Worm (Caenorhabditis elegans) whole organism, early embryonic: ENCODE measurements around the gene D1054.3.
A peak's percentile ranks its signal among the peaks of the same experiment; 100 is the strongest.

Source experiments
- B0310.2 ChIP-seq: sonication (generic microtip); optimal IDR thresholded peaks from 2 replicates; lab custom pipeline; 2016; ENCODE audit warnings: mild to moderate bottlenecking, missing genetic modification characterization, missing compliant biosample characterization
- F13C5.2 ChIP-seq: sonication (generic microtip); optimal IDR thresholded peaks from 2 replicates; lab custom pipeline; 2017; ENCODE audit warnings: mild to moderate bottlenecking, missing genetic modification characterization, inconsistent platforms, missing compliant biosample characterization
- aly-1 ChIP-seq: sonication (generic microtip); optimal IDR thresholded peaks from 2 replicates; lab custom pipeline; 2016; ENCODE audit warnings: missing genetic modification characterization, missing compliant biosample characterization
- ama-1 ChIP-seq: fragments of 150-350 bp; optimal IDR thresholded peaks from 2 replicates; lab custom pipeline; 2014
- ceh-13 ChIP-seq: fragments of 200-800 bp; sonication (Bioruptor generic); optimal IDR thresholded peaks from 2 replicates; lab custom pipeline; 2018; ENCODE audit warnings: mild to moderate bottlenecking, missing genetic modification characterization, missing compliant biosample characterization
- ceh-36 ChIP-seq: sonication (generic microtip); optimal IDR thresholded peaks from 2 replicates; lab custom pipeline; 2016; ENCODE audit warnings: missing genetic modification characterization, inconsistent platforms, missing compliant biosample characterization
- ets-7 ChIP-seq: sonication (generic microtip); optimal IDR thresholded peaks from 2 replicates; lab custom pipeline; 2016; ENCODE audit warnings: missing genotype, missing genetic modification characterization, missing compliant biosample characterization
- flt-1 ChIP-seq: fragments of 200-800 bp; sonication (Bioruptor generic); IDR thresholded peaks from 2 replicates; pipeline ENCODE4 v1.3.6; 2022; ENCODE audit warnings: missing genetic modification characterization, missing compliant biosample characterization
- hmbx-1 ChIP-seq: sonication (generic microtip); optimal IDR thresholded peaks from 2 replicates; lab custom pipeline; 2016; ENCODE audit warnings: mild to moderate bottlenecking, missing genetic modification characterization, missing compliant biosample characterization
- hmg-4 ChIP-seq: fragments of 200-800 bp; sonication (Bioruptor generic); optimal IDR thresholded peaks from 2 replicates; lab custom pipeline; 2018; ENCODE audit warnings: mild to moderate bottlenecking, missing genetic modification characterization, missing compliant biosample characterization
- hnd-1 ChIP-seq: sonication (generic microtip); optimal IDR thresholded peaks from 2 replicates; lab custom pipeline; 2016; ENCODE audit warnings: missing genetic modification characterization, missing compliant biosample characterization
- pes-1 ChIP-seq: fragments of 200-800 bp; sonication (Bioruptor generic); IDR thresholded peaks from 2 replicates; pipeline ENCODE4 v1.3.6; 2022; ENCODE audit warnings: missing genetic modification reagents, missing genetic modification characterization, missing compliant biosample characterization
- scrt-1 ChIP-seq: fragments of 200-800 bp; sonication (Bioruptor generic); IDR thresholded peaks from 2 replicates; pipeline ENCODE4 v1.3.6; 2022; ENCODE audit warnings: missing genetic modification characterization, missing compliant biosample characterization
- sea-1 ChIP-seq: fragments of 200-800 bp; sonication (Bioruptor generic); conservative IDR thresholded peaks from 2 replicates; pipeline ENCODE4 v1.3.6; 2022; ENCODE audit warnings: missing genetic modification characterization, missing compliant biosample characterization
- tbx-11 ChIP-seq: fragments of 200-800 bp; sonication (Bioruptor generic); IDR thresholded peaks from 2 replicates; pipeline ENCODE4 v1.3.6; 2022; ENCODE audit warnings: missing genetic modification characterization, missing compliant biosample characterization
- tbx-37 ChIP-seq: fragments of 200-800 bp; sonication (Bioruptor generic); conservative IDR thresholded peaks from 2 replicates; pipeline ENCODE4 v1.3.6; 2022; ENCODE audit warnings: missing genetic modification reagents, missing genetic modification characterization, missing compliant biosample characterization
- tra-4 ChIP-seq: sonication (generic microtip); optimal IDR thresholded peaks from 2 replicates; lab custom pipeline; 2017; ENCODE audit warnings: missing genetic modification characterization, missing compliant biosample characterization

D1054.3 gene

DNA sequence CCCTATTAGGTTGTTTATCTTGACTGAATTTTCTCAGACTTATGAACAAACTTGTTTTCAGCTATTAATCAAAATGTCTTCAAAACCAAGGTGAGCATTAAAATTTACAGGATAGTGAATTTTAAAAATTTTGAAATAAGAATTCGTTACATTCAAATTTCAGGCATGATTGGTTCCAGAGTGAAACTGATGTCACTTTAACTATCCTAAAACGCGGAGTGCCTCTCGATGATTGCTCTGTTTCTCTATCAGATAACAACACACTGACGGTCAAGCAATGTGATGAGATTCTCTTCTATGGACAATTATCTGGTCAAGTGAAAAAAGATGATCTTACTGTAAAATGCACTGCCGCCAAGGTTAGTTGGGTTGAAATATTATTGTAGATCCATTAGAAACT is at the start of gene D1054.3:
D1054.3 (plus strand) TSS at position 62 of the 400 bp plus-strand sequence.
- TF ChIP-seq ceh-13 (no peak), ceh-36 (tag; lab: Kevin White, UChicago) (no peak), sea-1 (GFP tag; lab: Robert Waterston, UW) (no peak), ets-7 (no peak), tbx-11 (no peak)

- TF ChIP-seq tra-4 (tag; lab: Kevin White, UChicago) = no peak
- TF ChIP-seq scrt-1 (GFP tag; lab: Robert Waterston, UW) = 0 out of 2 replicates have a peak, but pooled peaks have one; percentile 36
Measured at ce11 chrV:10721912-10722426, 49.3 kb upstream of the D1054.3 start.

- no peak for TF ChIP-seq hmg-4 (GFP tag; lab: Kevin White, UChicago)
- no peak for TF ChIP-seq F13C5.2 (tag; lab: Kevin White, UChicago)
- TF ChIP-seq ceh-36 (tag; lab: Kevin White, UChicago) = no peak
- TF ChIP-seq hmbx-1 (tag; lab: Kevin White, UChicago) = no peak
- TF ChIP-seq scrt-1 (GFP tag; lab: Robert Waterston, UW) = no peak
- no peak for TF ChIP-seq ceh-13
- no peak for TF ChIP-seq tra-4 (tag; lab: Kevin White, UChicago)
- TF ChIP-seq sea-1 (GFP tag; lab: Robert Waterston, UW) = no peak
- TF ChIP-seq ama-1 (lab: Kevin White, UChicago) = no peak
- no peak for TF ChIP-seq tbx-37 (GFP tag; lab: Robert Waterston, UW)
Measured at ce11 chrV:10722595-10722994, 48.7 kb upstream of the D1054.3 start.

DNA sequence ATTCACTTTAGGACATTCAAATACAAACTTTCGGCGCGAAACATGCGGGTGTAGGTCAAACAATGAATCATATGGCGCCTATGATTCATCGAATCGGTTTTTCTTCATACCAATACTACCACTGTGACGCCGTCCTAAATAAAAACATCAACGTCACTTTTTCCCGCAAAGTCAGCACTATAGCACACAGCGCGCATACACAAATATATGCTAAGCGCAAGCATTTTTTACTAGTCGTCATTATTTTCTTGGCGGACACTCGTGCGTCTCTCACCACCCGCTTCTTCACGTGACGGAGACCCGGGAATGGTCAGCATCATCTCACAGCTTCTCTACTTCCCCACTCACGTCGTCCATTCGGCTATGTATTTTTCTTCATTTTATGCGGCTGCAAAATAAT is 48.1 kb upstream of the D1054.3 start:
- no peak for TF ChIP-seq tbx-37 (GFP tag; lab: Robert Waterston, UW)
- TF ChIP-seq pes-1 (GFP tag; lab: Robert Waterston, UW) = no peak
- no peak for TF ChIP-seq hnd-1 (tag; lab: Kevin White, UChicago)
- no peak for TF ChIP-seq B0310.2 (tag; lab: Kevin White, UChicago)

DNA sequence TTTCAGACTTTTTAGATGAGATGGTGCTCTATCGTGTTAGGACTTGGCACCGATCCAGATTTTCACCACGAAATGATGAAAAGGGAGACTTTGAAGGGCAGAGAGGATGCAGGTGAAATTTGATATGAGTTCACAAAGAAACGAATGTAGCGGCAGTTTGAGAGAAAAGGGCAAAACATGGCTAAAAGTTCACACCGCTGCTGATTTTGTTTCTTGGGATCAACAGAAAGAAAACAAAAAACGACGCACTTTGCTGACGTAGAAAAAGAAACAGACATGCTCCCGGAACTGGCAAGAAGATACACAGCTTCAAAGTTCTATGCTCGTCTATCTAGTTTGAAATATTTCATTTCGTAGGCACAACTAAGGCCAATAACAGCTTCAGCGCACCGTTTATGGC is 47.7 kb upstream of the D1054.3 start:
- TF ChIP-seq hmg-4 (GFP tag; lab: Kevin White, UChicago) = no peak
- TF ChIP-seq ceh-13 = no peak
- no peak for TF ChIP-seq hmbx-1 (tag; lab: Kevin White, UChicago)
- no peak for TF ChIP-seq ets-7
- TF ChIP-seq tbx-11 = no peak
- TF ChIP-seq scrt-1 (GFP tag; lab: Robert Waterston, UW) = no peak
- no peak for TF ChIP-seq tbx-37 (GFP tag; lab: Robert Waterston, UW)
- TF ChIP-seq flt-1 (GFP tag; lab: Robert Waterston, UW) = no peak
- TF ChIP-seq pes-1 (GFP tag; lab: Robert Waterston, UW) = no peak
- TF ChIP-seq F13C5.2 (tag; lab: Kevin White, UChicago) = no peak
- no peak for TF ChIP-seq sea-1 (GFP tag; lab: Robert Waterston, UW)

- TF ChIP-seq B0310.2 (tag; lab: Kevin White, UChicago) (no peak), flt-1 (GFP tag; lab: Robert Waterston, UW) (no peak), tbx-37 (GFP tag; lab: Robert Waterston, UW) (no peak), scrt-1 (GFP tag; lab: Robert Waterston, UW) (no peak), ceh-13 (no peak), tbx-11 (no peak), pes-1 (GFP tag; lab: Robert Waterston, UW) (no peak), ets-7 (no peak), ceh-36 (tag; lab: Kevin White, UChicago) (no peak), hmg-4 (GFP tag; lab: Kevin White, UChicago) (no peak), aly-1 (tag; lab: Kevin White, UChicago) (no peak), hnd-1 (tag; lab: Kevin White, UChicago) (no peak), tra-4 (tag; lab: Kevin White, UChicago) (no peak)
Measured at ce11 chrV:10724472-10724871, 46.8 kb upstream of the D1054.3 start.

DNA sequence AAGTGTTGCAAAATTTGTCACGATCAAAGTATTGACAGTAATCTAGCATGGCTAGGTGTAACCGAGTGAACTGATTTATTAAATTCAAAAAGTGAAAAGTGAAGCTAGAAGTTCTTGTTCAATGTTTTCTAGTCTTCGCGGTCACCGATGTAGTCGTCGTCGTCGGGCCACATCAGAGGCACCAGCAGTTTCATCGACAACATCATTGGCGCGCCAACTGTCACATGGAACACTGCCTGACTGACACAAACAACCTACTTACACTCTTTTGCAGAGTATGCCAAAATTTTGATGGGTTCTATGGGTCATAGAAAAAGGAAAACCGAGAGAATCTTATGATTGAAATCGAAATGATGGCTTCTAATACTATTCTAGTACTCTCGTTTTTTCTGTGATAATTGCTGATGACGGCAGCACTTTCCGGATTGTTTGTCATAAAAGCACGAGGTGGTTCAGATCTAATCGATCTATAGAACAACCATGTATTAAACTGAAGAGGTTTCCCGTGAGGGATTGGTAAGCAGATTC is 45.8 kb upstream of the D1054.3 start:
- no peak for TF ChIP-seq ceh-36 (tag; lab: Kevin White, UChicago)
- no peak for TF ChIP-seq B0310.2 (tag; lab: Kevin White, UChicago)
- no peak for TF ChIP-seq sea-1 (GFP tag; lab: Robert Waterston, UW)
- no peak for TF ChIP-seq tra-4 (tag; lab: Kevin White, UChicago)

- no peak for TF ChIP-seq ets-7
- no peak for TF ChIP-seq tbx-11
- TF ChIP-seq sea-1 (GFP tag; lab: Robert Waterston, UW) = no peak
- TF ChIP-seq tra-4 (tag; lab: Kevin White, UChicago) = no peak
- TF ChIP-seq aly-1 (tag; lab: Kevin White, UChicago) = no peak
- TF ChIP-seq hmg-4 (GFP tag; lab: Kevin White, UChicago) = no peak
- no peak for TF ChIP-seq scrt-1 (GFP tag; lab: Robert Waterston, UW)
- no peak for TF ChIP-seq ceh-36 (tag; lab: Kevin White, UChicago)
Measured at ce11 chrV:10726691-10727090, 44.6 kb upstream of the D1054.3 start.

ce11 chrV:10727651-10728050 is 43.6 kb upstream of the D1054.3 start:
- TF ChIP-seq tbx-37 (GFP tag; lab: Robert Waterston, UW) (no peak), aly-1 (tag; lab: Kevin White, UChicago) (no peak), hnd-1 (tag; lab: Kevin White, UChicago) (no peak), ceh-13 (no peak)
